Worm (Caenorhabditis elegans): ENCODE results near the gene pap-3.

DNA sequence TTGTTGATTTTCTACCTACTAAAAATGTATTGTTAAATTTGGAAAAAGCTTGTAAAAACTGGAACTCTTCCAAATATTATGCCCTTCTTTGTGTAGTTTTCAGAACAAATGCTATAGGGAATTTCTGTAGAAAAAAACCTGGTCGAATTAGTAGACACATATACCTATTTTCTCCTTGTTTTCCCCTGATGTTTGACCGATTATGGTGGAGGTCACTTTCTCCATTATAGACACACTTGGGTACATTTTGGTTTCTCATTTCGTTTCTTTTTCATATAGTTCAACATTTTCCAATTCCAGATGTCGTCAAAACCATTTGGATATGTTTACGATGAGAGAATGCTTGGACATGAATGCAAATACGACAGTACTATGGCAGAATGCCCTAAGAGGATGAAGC, 17.6 kb downstream of the pap-3 start, which contains the start of gene hda-5:
- TF ChIP-seq elt-2 (tag; optimal IDR thresholded peaks at IDR 0.05): no peak
- TF ChIP-seq ama-1 (optimal IDR thresholded peaks at IDR 0.05): no peak
- no peak for TF ChIP-seq unc-86 (tag; optimal IDR thresholded peaks at IDR 0.05)

Data from whole organism, late embryonic.